Fruit fly (Drosophila melanogaster): ENCODE measurements around the gene CG3294.
A peak's percentile ranks its signal among the peaks of the same experiment; 100 is the strongest.

CG3294 gene

DNA sequence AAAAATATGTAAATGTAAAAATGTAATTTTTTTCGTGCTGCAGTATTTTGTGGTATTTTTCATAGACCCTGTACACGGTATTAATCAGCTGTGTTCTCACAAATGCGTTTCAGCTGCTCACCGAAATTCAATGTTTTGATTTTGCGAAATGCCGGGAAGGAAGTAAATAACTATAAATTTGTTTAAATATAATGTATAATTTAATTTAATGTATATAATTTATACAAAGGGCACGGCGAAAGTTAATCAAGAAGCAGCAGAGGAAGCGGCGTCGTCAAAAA is at the start of gene CG3294:
CG3294 (plus strand) TSS at position 26 of the 281 bp plus-strand sequence.
- no peak for TF ChIP-seq Met (GFP tag; optimal IDR thresholded peaks at IDR 0.05)
- no peak for TF ChIP-seq CG9139 (GFP tag; optimal IDR thresholded peaks at IDR 0.05)
- TF ChIP-seq cyc (GFP tag; optimal IDR thresholded peaks at IDR 0.05) = no peak
- no peak for TF ChIP-seq OdsH (GFP tag; optimal IDR thresholded peaks at IDR 0.05)
- no peak for TF ChIP-seq CG10669 (GFP tag; optimal IDR thresholded peaks at IDR 0.05)
- no peak for TF ChIP-seq esn (GFP tag; optimal IDR thresholded peaks at IDR 0.05)
- TF ChIP-seq CG11762 (GFP tag; optimal IDR thresholded peaks at IDR 0.05; ENCODE audit: insufficient read depth) = no peak
- no peak for TF ChIP-seq CG6854 (GFP tag; optimal IDR thresholded peaks at IDR 0.05)
- TF ChIP-seq fd85E (GFP tag; optimal IDR thresholded peaks at IDR 0.05) = no peak

DNA sequence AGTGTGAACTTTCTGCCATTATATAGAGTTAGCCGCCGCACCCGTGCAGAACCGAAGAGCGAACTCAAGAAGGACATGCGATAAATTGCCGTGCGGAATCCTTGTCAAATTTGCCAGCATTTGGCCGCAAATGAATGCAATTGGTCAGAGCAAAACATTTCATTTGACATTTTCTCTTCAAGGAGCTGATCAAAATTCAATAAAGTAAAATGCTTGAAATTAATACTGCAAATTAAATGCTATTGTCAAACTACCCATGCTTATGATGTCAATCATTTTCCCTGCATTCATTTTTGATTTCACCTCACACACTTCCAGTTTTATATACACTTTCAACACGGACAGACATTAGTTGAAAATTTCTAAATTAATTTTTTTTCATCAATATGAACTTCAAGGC is 31.8 kb upstream of the CG3294 start, which contains the start of gene CG42523:
CG42523 (plus strand) TSS at position 301 of the 400 bp plus-strand sequence.
- TF ChIP-seq Lpt (GFP tag; optimal IDR thresholded peaks at IDR 0.05) = no peak

dm6 chr2L:4793780-4794523 is 397 bp upstream of the CG3294 start, which contains the start of gene fipi:
Gene fipi, minus strand, starts transcription at chr2L:4794044.
- no peak for TF ChIP-seq CG6163 (GFP tag; IDR thresholded peaks at IDR 0.05)
- no peak for TF ChIP-seq CG8632 (GFP tag; optimal IDR thresholded peaks at IDR 0.05)
- TF ChIP-seq CG11902 (GFP tag; optimal IDR thresholded peaks at IDR 0.05) = no peak
- TF ChIP-seq Sox102F (GFP tag; optimal IDR thresholded peaks at IDR 0.05) = no peak
- no peak for TF ChIP-seq CG16779 (tag; optimal IDR thresholded peaks at IDR 0.05)
- no peak for TF ChIP-seq CG9139 (GFP tag; optimal IDR thresholded peaks at IDR 0.05)
- no peak for TF ChIP-seq OdsH (GFP tag; optimal IDR thresholded peaks at IDR 0.05)
- TF ChIP-seq dac (GFP tag; optimal IDR thresholded peaks at IDR 0.05) = no peak
- no peak for TF ChIP-seq fd59A (GFP tag; optimal IDR thresholded peaks at IDR 0.05)
- peak; percentile 78 for TF ChIP-seq dsx (GFP tag; optimal IDR thresholded peaks at IDR 0.05; ENCODE audit: poor library complexity, severe bottlenecking)
- TF ChIP-seq Blimp-1 (GFP tag; optimal IDR thresholded peaks at IDR 0.05) = no peak
- TF ChIP-seq Eip78C (GFP tag) = peak; percentile 66
- TF ChIP-seq ss (GFP tag; optimal IDR thresholded peaks at IDR 0.05) = no peak
- no peak for TF ChIP-seq Ets21C (GFP tag; optimal IDR thresholded peaks at IDR 0.05)
- TF ChIP-seq pdm3 (GFP tag; optimal IDR thresholded peaks at IDR 0.05) = no peak
- no peak for TF ChIP-seq net (GFP tag; optimal IDR thresholded peaks at IDR 0.05)
- peak; percentile 46 for TF ChIP-seq svp (GFP tag)
- TF ChIP-seq eg (GFP tag; IDR thresholded peaks at IDR 0.05) = peak; percentile 27; the same call in 1 of the 3 replicates
- no peak for TF ChIP-seq CG7368 (GFP tag; optimal IDR thresholded peaks at IDR 0.05)
- TF ChIP-seq Hr38 (GFP tag; optimal IDR thresholded peaks at IDR 0.05) = no peak
- TF ChIP-seq topi (GFP tag; optimal IDR thresholded peaks at IDR 0.05) = no peak
- no peak for TF ChIP-seq Sox15 (GFP tag; optimal IDR thresholded peaks at IDR 0.05)
- TF ChIP-seq esn (GFP tag; optimal IDR thresholded peaks at IDR 0.05) = no peak
- TF ChIP-seq CG8119 (GFP tag; IDR thresholded peaks at IDR 0.05) = no peak
- no peak for TF ChIP-seq CG4318 (GFP tag; optimal IDR thresholded peaks at IDR 0.05)
- no peak for TF ChIP-seq fd85E (GFP tag; optimal IDR thresholded peaks at IDR 0.05)
- TF ChIP-seq acj6 (GFP tag; optimal IDR thresholded peaks at IDR 0.05) = no peak
- no peak for TF ChIP-seq CG6792 (GFP tag; optimal IDR thresholded peaks at IDR 0.05)
- no peak for TF ChIP-seq Lpt (GFP tag; optimal IDR thresholded peaks at IDR 0.05)
- TF ChIP-seq CG6276 (GFP tag; optimal IDR thresholded peaks at IDR 0.05) = no peak
- TF ChIP-seq Hr4 (GFP tag; optimal IDR thresholded peaks at IDR 0.05) = no peak
- no peak for TF ChIP-seq Sox14 (GFP tag; optimal IDR thresholded peaks at IDR 0.05)

dm6 chr2L:4797643-4798042 is 3.3 kb downstream of the CG3294 start:
- TF ChIP-seq dac (GFP tag; optimal IDR thresholded peaks at IDR 0.05) (peak; percentile 26), CG6808 (GFP tag; optimal IDR thresholded peaks at IDR 0.05) (no peak), CG9139 (GFP tag; optimal IDR thresholded peaks at IDR 0.05) (no peak), CG32006 (GFP tag; optimal IDR thresholded peaks at IDR 0.05) (peak; percentile 71), CG10669 (GFP tag; optimal IDR thresholded peaks at IDR 0.05) (peak; percentile 26), fd85E (GFP tag; optimal IDR thresholded peaks at IDR 0.05) (peak; percentile 12), CG7368 (GFP tag; optimal IDR thresholded peaks at IDR 0.05) (peak; percentile 62), Ets96B (tag; optimal IDR thresholded peaks at IDR 0.05) (no peak), CG8319 (GFP tag; optimal IDR thresholded peaks at IDR 0.05) (peak; percentile 55), CG16779 (tag; optimal IDR thresholded peaks at IDR 0.05) (no peak), Eip75B (GFP tag; optimal IDR thresholded peaks at IDR 0.05) (peak; percentile 10), Eip78C (GFP tag) (peak; percentile 76), Lpt (GFP tag; optimal IDR thresholded peaks at IDR 0.05) (no peak), Met (GFP tag; optimal IDR thresholded peaks at IDR 0.05) (peak; percentile 68), Eip93F (GFP tag; optimal IDR thresholded peaks at IDR 0.05) (no peak), OdsH (GFP tag; optimal IDR thresholded peaks at IDR 0.05) (peak; percentile 54), eg (GFP tag; IDR thresholded peaks at IDR 0.05) (peak; percentile 83), pdm3 (GFP tag; optimal IDR thresholded peaks at IDR 0.05) (peak; percentile 56), Hr38 (GFP tag; optimal IDR thresholded peaks at IDR 0.05) (no peak), cyc (GFP tag; optimal IDR thresholded peaks at IDR 0.05) (no peak), CG10631 (GFP tag; optimal IDR thresholded peaks at IDR 0.05) (peak; percentile 9)
